Worm (Caenorhabditis elegans) whole organism, early embryonic: ENCODE data around the gene F38E9.6.

Experiments
- B0310.2 ChIP-seq: sonication (generic microtip); optimal IDR thresholded peaks from 2 replicates; lab custom pipeline; 2016; ENCODE audit warnings: mild to moderate bottlenecking, missing genetic modification characterization, missing compliant biosample characterization
- F13C5.2 ChIP-seq: sonication (generic microtip); optimal IDR thresholded peaks from 2 replicates; lab custom pipeline; 2017; ENCODE audit warnings: mild to moderate bottlenecking, missing genetic modification characterization, inconsistent platforms, missing compliant biosample characterization
- ama-1 ChIP-seq: fragments of 150-350 bp; optimal IDR thresholded peaks from 2 replicates; lab custom pipeline; 2014
- ceh-13 ChIP-seq: fragments of 200-800 bp; sonication (Bioruptor generic); optimal IDR thresholded peaks from 2 replicates; lab custom pipeline; 2018; ENCODE audit warnings: mild to moderate bottlenecking, missing genetic modification characterization, missing compliant biosample characterization
- ceh-36 ChIP-seq: sonication (generic microtip); optimal IDR thresholded peaks from 2 replicates; lab custom pipeline; 2016; ENCODE audit warnings: missing genetic modification characterization, inconsistent platforms, missing compliant biosample characterization
- ets-7 ChIP-seq: sonication (generic microtip); optimal IDR thresholded peaks from 2 replicates; lab custom pipeline; 2016; ENCODE audit warnings: missing genotype, missing genetic modification characterization, missing compliant biosample characterization
- flt-1 ChIP-seq: fragments of 200-800 bp; sonication (Bioruptor generic); IDR thresholded peaks from 2 replicates; pipeline ENCODE4 v1.3.6; 2022; ENCODE audit warnings: missing genetic modification characterization, missing compliant biosample characterization
- hnd-1 ChIP-seq: sonication (generic microtip); optimal IDR thresholded peaks from 2 replicates; lab custom pipeline; 2016; ENCODE audit warnings: missing genetic modification characterization, missing compliant biosample characterization
- pes-1 ChIP-seq: fragments of 200-800 bp; sonication (Bioruptor generic); IDR thresholded peaks from 2 replicates; pipeline ENCODE4 v1.3.6; 2022; ENCODE audit warnings: missing genetic modification reagents, missing genetic modification characterization, missing compliant biosample characterization
- scrt-1 ChIP-seq: fragments of 200-800 bp; sonication (Bioruptor generic); IDR thresholded peaks from 2 replicates; pipeline ENCODE4 v1.3.6; 2022; ENCODE audit warnings: missing genetic modification characterization, missing compliant biosample characterization
- sea-1 ChIP-seq: fragments of 200-800 bp; sonication (Bioruptor generic); conservative IDR thresholded peaks from 2 replicates; pipeline ENCODE4 v1.3.6; 2022; ENCODE audit warnings: missing genetic modification characterization, missing compliant biosample characterization
- tra-4 ChIP-seq: sonication (generic microtip); optimal IDR thresholded peaks from 2 replicates; lab custom pipeline; 2017; ENCODE audit warnings: missing genetic modification characterization, missing compliant biosample characterization

- TF ChIP-seq ama-1 (lab: Kevin White, UChicago) (no peak), sea-1 (GFP tag; lab: Robert Waterston, UW) (no peak), ceh-36 (tag; lab: Kevin White, UChicago) (no peak), tra-4 (tag; lab: Kevin White, UChicago) (no peak), flt-1 (GFP tag; lab: Robert Waterston, UW) (no peak), pes-1 (no peak), ets-7 (tag; lab: Kevin White, UChicago) (no peak), ceh-13 (no peak), hnd-1 (tag; lab: Kevin White, UChicago) (no peak), scrt-1 (no peak), F13C5.2 (tag; lab: Kevin White, UChicago) (no peak), B0310.2 (tag; lab: Kevin White, UChicago) (no peak)
These were observed 29.9 kb upstream of the F38E9.6 start for ce11 chrX:16402303-16402702.
